ENCODE assay signal across 2 worm cellular contexts in the genomic region with DNA sequence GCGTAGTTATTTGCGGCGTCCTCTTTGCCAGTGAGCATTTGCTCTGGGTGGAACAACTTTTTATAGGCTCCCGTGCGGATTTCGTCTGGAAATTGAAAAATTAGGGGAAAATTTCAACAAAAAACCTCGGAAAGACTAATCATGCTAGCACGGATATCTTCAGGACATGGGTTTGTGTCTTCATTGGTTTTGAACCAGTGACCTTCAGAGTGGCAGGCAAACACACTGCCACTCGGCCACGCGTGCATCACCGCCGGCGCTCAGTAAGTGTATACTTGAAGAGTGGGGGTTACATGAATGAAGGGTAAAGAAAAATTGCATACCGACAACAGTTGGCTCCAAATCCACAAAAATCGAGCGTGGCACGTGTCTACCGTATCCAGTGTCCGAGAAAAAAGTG.
TF ChIP-seq lines count a peak whose summit lies in the region.

No protein-coding gene starts in this region.

TF ChIP-seq in whole organism, L1 larva, 84 proteins besides CTCF, POLR2A, EP300 and RAD21 (continued from another document):
- TF ChIP-seq grh-1 (GFP tag; IDR thresholded peaks at IDR 0.05; lab: Robert Waterston, UW) (no peak), efl-3 (GFP tag; optimal IDR thresholded peaks at IDR 0.05; lab: Kevin White, UChicago) (no peak), unc-86 (tag; optimal IDR thresholded peaks at IDR 0.05; lab: Kevin White, UChicago) (peak; percentile 46), isw-1 (GFP tag; IDR thresholded peaks at IDR 0.05; lab: Robert Waterston, UW) (peak; percentile 42), fos-1 (tag; optimal IDR thresholded peaks at IDR 0.05; lab: Kevin White, UChicago) (peak; percentile 49), ztf-4 (tag; optimal IDR thresholded peaks at IDR 0.05; lab: Kevin White, UChicago) (no peak), nhr-11 (tag; optimal IDR thresholded peaks at IDR 0.05; lab: Kevin White, UChicago) (no peak), nhr-47 (tag; optimal IDR thresholded peaks at IDR 0.05; lab: Kevin White, UChicago) (peak; percentile 82), blmp-1 (tag; optimal IDR thresholded peaks at IDR 0.05; lab: Kevin White, UChicago) (no peak), nhr-76 (tag; optimal IDR thresholded peaks at IDR 0.05; lab: Kevin White, UChicago) (no peak), lsy-2 (tag; optimal IDR thresholded peaks at IDR 0.05; lab: Kevin White, UChicago) (peak; percentile 42 to 64), Y116A8C.19 (tag; optimal IDR thresholded peaks at IDR 0.05; lab: Kevin White, UChicago; ENCODE audit: borderline replicate concordance) (no peak), dsc-1 (tag; optimal IDR thresholded peaks at IDR 0.05; lab: Kevin White, UChicago) (peak; percentile 65), sup-37 (GFP tag; optimal IDR thresholded peaks at IDR 0.05; lab: Kevin White, UChicago) (no peak), nhr-90 (tag; optimal IDR thresholded peaks at IDR 0.05; lab: Kevin White, UChicago; ENCODE audit: poor library complexity) (peak; percentile 57), unc-30 (tag; optimal IDR thresholded peaks at IDR 0.05; lab: Kevin White, UChicago) (no peak), efl-1 (optimal IDR thresholded peaks at IDR 0.05; lab: Kevin White, UChicago) (peak; percentile 45 to 61), efl-1 (GFP tag; optimal IDR thresholded peaks at IDR 0.05 in 1 of 2; lab: Kevin White, UChicago) (peak; percentile 59 to 88), ama-1 (optimal IDR thresholded peaks at IDR 0.05; lab: Kevin White, UChicago) (no peak), aly-2 (tag; optimal IDR thresholded peaks at IDR 0.05; lab: Kevin White, UChicago) (no peak), irx-1 (tag; optimal IDR thresholded peaks at IDR 0.05; lab: Kevin White, UChicago) (peak; percentile 60), rnt-1 (tag; optimal IDR thresholded peaks at IDR 0.05; lab: Kevin White, UChicago) (peak; percentile 81), egl-13 (tag; optimal IDR thresholded peaks at IDR 0.05; lab: Kevin White, UChicago) (peak; percentile 55), mef-2 (tag; optimal IDR thresholded peaks at IDR 0.05; lab: Kevin White, UChicago) (no peak), aha-1 (tag; optimal IDR thresholded peaks at IDR 0.05; lab: Kevin White, UChicago) (no peak), zag-1 (tag; optimal IDR thresholded peaks at IDR 0.05; lab: Kevin White, UChicago) (no peak)

TF ChIP-seq in whole organism, young adult, 124 proteins besides CTCF, POLR2A, EP300 and RAD21 (continued from another document):
- TF ChIP-seq F23B12.7 (tag; optimal IDR thresholded peaks at IDR 0.05; lab: Kevin White, UChicago; ENCODE audit: insufficient read depth) (peak; percentile 82), ceh-40 (GFP tag; IDR thresholded peaks at IDR 0.05; lab: Robert Waterston, UW) (0 out of 2 replicates have a peak, but pooled peaks have one; percentile 67), nhr-120 (GFP tag; IDR thresholded peaks at IDR 0.05; lab: Robert Waterston, UW) (no peak), zfh-2 (GFP tag; conservative IDR thresholded peaks at IDR 0.05; lab: Robert Waterston, UW) (peak; percentile 58), B0336.3 (GFP tag; IDR thresholded peaks at IDR 0.05; lab: Robert Waterston, UW) (peak; percentile 71; the same call in 1 of the 2 replicates), die-1 (tag; optimal IDR thresholded peaks at IDR 0.05; lab: Kevin White, UChicago) (peak; percentile 74), mcd-1 (GFP tag; IDR thresholded peaks at IDR 0.05; lab: Robert Waterston, UW) (peak; percentile 56), ztf-3 (GFP tag; optimal IDR thresholded peaks at IDR 0.05; lab: Kevin White, UChicago) (peak; percentile 4), lin-35 (GFP tag; optimal IDR thresholded peaks at IDR 0.05; lab: Kevin White, UChicago) (peak in 1 of 3 experiments; percentile 38), F37B4.10 (GFP tag; IDR thresholded peaks at IDR 0.05; lab: Robert Waterston, UW) (no peak), ama-1 (optimal IDR thresholded peaks at IDR 0.05; lab: Kevin White, UChicago) (no peak), ama-1 (GFP tag; optimal IDR thresholded peaks at IDR 0.05; lab: Kevin White, UChicago) (peak; percentile 49 to 74), rcor-1 (GFP tag; IDR thresholded peaks at IDR 0.05; lab: Robert Waterston, UW) (peak; percentile 72), ztf-28 (GFP tag; IDR thresholded peaks at IDR 0.05; lab: Robert Waterston, UW) (no peak), madf-8 (GFP tag; conservative IDR thresholded peaks at IDR 0.05; lab: Robert Waterston, UW) (no peak), aptf-2 (GFP tag; conservative IDR thresholded peaks at IDR 0.05; lab: Robert Waterston, UW) (no peak), dpff-1 (tag; optimal IDR thresholded peaks at IDR 0.05; lab: Kevin White, UChicago) (no peak), athp-1 (tag; optimal IDR thresholded peaks at IDR 0.05; lab: Kevin White, UChicago) (peak; percentile 76), mel-28 (tag; optimal IDR thresholded peaks at IDR 0.05; lab: Kevin White, UChicago; ENCODE audit: borderline replicate concordance) (no peak), B0261.1 (tag; optimal IDR thresholded peaks at IDR 0.05; lab: Kevin White, UChicago) (peak; percentile 87), F33H1.4 (GFP tag; IDR thresholded peaks at IDR 0.05; lab: Robert Waterston, UW) (peak; percentile 43), ztf-25 (GFP tag; IDR thresholded peaks at IDR 0.05; lab: Robert Waterston, UW) (peak; percentile 78; the same call in 1 of the 2 replicates), F10E7.11 (tag; optimal IDR thresholded peaks at IDR 0.05; lab: Kevin White, UChicago) (peak; percentile 50), lin-26 (GFP tag; IDR thresholded peaks at IDR 0.05; lab: Robert Waterston, UW) (peak; percentile 94), ztf-18 (tag; optimal IDR thresholded peaks at IDR 0.05; lab: Kevin White, UChicago) (peak; percentile 64), nhr-80 (tag; optimal IDR thresholded peaks at IDR 0.05; lab: Kevin White, UChicago) (peak; percentile 22)
